Worm (Caenorhabditis elegans): Measurements from ENCODE around the gene bre-3.

bre-3 gene

DNA sequence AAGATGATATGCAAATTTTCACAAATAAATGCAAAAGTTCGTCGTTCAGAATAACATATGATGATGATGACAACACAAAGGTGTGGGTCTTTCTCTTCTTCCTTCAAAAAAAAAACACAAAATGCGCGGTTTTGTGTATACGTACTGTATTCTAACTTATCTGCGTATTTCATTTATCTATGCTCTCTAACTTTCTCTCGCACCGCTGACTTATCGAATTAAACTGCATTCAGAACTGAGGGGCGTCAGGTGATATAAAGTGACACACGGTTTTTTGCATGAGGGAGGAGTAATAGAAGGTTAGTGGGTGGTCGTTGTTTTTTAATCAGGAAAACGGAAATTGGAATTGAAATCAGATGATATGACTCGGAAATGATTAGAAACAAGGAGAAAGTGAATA lies 15.0 kb upstream of the bre-3 start, which contains the start of gene sod-4:
sod-4 (minus strand) TSS at position 109 of the 400 bp plus-strand sequence.
- no peak for TF ChIP-seq unc-62 (GFP tag; optimal IDR thresholded peaks at IDR 0.05)

DNA sequence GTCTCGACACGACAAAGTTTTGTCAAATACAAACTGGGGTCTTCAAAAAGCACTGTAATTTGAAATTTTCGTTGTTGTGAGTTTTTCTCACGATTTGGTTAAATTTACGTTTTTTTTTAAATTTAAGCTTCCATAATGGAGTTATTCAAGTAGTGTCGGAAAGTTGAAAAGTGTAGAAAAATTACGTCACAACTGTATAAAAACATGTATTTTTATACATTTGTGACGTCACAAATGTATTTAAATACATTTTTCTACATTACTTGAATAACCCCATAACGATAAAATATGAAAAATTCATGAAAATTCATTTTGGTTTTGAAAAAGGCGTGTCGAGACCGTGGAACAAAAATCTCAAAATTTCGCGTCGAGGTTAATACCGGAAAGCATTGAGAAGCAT lies 12.1 kb upstream of the bre-3 start:
- TF ChIP-seq unc-62 (GFP tag; optimal IDR thresholded peaks at IDR 0.05): no peak

DNA sequence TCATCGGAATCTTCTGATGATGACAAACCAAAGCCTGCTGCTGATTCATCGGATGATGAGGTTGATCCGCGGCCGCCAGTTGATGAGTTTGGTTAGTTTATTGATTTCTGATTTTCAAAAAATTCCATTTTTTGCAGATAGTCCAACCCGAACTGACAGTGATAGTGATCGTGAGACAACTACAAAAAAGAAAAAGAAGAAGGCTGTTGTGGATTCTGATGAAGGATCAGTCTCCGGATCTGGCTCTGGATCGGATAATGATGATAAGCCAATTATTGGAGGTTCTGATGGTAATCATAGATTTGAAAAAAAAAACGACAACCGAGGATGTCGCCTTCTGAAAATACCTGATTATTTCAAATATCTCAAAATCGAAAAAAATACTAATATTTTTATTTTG lies 10.8 kb upstream of the bre-3 start:
- TF ChIP-seq unc-62 (GFP tag; optimal IDR thresholded peaks at IDR 0.05): no peak

DNA sequence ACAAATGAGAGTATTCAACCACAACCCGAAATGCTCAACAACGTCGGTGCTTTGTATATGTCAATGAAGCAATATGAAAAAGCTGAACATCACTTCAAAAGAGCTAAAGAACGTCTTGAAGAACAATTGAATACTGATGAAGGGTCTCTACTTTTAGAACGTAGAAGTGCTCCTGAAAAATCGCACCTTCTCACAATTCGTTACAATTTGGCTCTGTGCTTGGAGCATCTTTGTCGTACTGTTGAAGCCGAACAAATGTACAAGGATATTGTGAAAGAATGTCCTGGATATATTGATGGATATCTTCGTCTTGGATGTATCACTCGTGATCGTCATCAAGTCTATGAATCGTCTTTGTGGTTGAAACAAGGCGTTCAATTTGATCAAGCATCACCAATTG lies 8.9 kb upstream of the bre-3 start:
- TF ChIP-seq unc-62 (GFP tag; optimal IDR thresholded peaks at IDR 0.05): no peak

DNA sequence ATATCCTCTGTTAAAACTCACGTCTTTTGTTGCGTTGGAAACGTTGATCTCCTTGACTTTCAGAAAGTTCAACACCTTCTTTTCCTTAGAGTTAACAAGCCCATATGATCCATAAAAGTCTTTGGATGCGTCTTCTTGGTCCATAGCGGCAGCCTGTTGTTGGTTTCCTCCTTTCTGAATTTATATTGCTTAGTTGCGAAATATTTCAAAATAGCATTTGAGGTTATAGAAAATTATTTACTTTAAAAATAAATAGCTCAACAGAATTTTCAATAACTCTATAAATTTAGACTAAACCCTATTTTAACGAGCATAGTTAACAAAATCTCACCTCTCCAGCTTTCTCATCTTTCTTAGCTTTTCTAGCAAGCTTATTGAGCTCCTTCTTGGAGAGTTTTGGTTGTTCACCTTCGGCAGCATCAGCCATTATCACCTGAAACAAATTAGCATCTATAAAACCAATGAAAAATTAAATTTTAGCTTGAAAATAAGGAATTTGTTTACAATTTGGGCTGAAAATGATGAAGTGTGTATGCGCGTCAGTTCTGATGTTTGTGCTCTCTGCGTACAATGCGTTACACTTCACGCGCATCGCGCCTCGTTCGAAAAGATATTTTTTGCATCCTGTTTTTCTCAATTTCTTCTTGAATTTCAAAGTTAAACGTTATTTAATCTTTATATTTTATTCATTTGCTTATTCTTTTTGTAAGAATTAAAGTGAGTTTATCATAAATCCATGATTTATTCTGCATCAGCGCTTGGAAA lies 5.7 kb upstream of the bre-3 start, which contains the start of the genes dars-1 and ctr-9:
dars-1 (minus strand) TSS at position 433 of the 765 bp plus-strand sequence.
ctr-9 (plus strand) TSS at position 614 of the 765 bp plus-strand sequence.
- TF ChIP-seq unc-62 (GFP tag; optimal IDR thresholded peaks at IDR 0.05): no peak

DNA sequence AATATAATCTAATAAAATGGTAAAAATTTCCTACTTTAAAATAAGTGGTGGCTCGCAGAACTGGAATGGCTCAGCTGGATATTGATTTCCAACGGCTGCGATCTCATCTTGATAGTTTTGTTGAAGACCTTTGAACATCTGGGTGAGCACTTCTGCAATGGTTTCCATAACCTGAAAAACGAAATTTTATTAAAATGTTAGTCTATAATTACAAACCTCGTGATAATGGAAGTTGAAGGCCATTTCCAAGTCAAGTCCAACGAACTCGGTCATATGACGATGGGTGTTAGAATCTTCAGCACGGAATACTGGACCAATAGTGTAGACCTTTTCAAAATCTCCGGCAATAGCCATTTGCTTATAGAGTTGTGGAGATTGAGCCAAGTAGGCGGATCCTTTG lies 4.5 kb upstream of the bre-3 start:
- TF ChIP-seq unc-62 (GFP tag; optimal IDR thresholded peaks at IDR 0.05): no peak

DNA sequence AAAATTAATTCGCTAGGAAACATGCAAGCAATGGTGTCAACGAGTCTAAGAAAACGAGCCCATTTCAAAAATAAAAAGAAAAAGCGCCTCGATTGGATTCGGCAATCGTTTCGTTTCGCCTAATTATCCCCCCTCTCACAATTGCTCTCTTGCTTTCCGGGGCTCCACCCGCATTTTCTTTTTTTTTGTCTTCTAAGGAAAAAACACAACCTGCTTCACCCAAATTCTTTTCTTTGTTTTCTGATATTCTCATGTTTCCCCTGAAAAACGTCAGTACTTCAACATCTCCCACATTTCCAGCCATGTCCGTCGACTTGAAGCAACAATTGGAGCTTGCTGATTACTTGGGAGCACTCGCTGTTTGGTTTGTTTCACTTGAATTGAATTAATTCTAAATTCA lies 3.2 kb upstream of the bre-3 start, which contains the start of gene nlp-36:
nlp-36 (plus strand) TSS at position 301 of the 400 bp plus-strand sequence.
- TF ChIP-seq unc-62 (GFP tag; optimal IDR thresholded peaks at IDR 0.05): no peak

DNA sequence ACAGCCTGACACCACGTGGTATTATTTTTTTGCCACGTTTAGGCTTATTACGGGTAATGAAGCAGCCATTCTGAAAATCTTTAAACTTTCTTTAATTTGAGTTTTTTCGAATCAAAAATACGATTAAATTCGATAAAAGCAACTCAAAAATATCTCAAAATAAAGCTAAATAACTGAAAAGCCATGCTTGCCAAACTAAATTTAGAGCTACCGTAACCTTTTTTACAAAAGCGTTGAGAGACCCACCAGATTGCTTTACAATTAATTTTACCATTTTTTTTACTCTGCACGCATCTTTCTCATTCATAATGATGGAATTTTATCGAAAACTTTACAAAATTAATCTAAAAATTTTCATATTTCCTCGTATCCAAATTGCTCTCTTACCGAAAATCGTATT lies 2.8 kb upstream of the bre-3 start:
- TF ChIP-seq unc-62 (GFP tag; optimal IDR thresholded peaks at IDR 0.05): no peak

DNA sequence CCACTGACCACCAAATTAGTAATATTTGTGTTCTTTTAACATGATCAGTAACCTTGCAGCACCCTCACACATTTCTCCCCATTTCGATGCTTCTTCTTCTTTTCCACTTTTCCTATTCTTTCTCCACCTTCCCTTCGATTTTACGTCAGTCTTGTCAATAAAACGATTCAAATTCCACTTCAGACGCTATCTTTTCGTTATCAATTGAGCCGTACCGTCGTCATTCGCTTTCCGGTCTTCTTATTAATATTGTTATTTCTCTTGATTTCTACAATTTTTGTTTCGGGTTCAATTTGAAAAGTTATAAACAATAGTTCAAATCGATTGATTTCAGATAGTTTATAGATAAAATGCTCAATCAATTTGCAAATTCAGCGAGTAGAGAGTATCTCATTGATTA lies 2.2 kb upstream of the bre-3 start:
- no peak for TF ChIP-seq unc-62 (GFP tag; optimal IDR thresholded peaks at IDR 0.05)

DNA sequence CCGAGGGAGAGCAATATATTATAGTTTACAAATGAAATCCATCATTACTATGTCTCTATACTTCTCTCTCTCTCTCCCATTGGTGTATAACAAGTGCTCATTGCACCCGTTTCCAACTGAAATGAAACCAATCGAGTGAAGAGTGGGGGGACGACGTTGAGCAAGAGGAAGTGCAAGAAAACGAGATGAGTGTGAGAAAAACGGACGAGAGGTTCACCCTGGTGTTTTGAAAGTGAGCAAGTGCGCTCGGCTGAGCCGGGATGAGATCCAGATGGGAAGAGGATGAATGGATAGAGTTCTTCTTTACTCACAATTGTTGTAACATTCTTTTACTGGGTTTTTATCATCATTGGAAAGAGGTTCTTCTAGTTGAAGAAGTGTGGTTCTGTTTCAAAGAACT lies 1.6 kb downstream of the bre-3 start:
- TF ChIP-seq unc-62 (GFP tag; optimal IDR thresholded peaks at IDR 0.05): no peak

DNA sequence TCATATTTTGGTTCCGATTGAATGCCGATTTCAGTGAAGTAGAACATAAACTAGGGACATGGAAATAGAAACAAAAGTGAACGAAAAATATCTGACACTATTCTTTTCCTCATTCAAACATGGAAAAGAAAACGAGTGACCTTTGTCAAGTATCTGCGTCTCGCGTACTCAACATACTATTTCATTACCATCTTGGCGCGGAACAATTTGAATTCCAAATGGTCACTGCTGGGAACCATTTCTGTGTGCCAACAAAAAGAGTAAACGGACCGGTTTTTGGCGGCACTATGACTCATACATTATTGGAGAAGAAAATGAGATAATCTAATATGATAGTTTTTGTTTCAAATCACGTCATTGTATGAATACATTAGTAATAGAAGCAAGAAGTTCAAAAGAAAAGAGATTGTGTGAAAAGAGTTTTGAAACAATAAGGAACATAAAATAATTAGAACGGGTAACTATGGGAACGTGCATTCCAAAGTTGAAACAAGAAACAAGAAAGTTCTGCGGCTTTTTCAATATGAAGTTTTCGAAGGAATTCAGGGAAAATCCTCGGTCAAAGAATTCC lies 2.8 kb downstream of the bre-3 start:
- no peak for TF ChIP-seq unc-62 (GFP tag; optimal IDR thresholded peaks at IDR 0.05)

DNA sequence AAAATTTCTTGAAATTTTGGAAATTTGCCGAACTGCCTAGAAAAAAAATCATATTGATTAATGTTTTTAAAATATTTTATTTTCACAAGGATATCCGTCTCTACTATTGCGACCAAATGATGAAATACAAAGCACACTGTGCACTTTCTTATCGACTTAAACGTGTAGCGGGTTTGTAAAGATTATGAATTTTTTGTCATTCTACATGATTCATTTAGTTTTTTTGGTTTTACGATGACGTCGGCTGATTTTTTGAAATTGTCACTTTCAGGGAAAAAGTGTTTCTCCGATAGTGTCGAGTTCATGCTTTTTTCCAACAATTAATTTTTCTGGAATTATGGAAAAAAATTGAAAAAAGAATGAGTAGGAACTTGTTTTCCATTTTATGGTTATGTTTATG lies 8.7 kb downstream of the bre-3 start:
- no peak for TF ChIP-seq unc-62 (GFP tag; optimal IDR thresholded peaks at IDR 0.05)

DNA sequence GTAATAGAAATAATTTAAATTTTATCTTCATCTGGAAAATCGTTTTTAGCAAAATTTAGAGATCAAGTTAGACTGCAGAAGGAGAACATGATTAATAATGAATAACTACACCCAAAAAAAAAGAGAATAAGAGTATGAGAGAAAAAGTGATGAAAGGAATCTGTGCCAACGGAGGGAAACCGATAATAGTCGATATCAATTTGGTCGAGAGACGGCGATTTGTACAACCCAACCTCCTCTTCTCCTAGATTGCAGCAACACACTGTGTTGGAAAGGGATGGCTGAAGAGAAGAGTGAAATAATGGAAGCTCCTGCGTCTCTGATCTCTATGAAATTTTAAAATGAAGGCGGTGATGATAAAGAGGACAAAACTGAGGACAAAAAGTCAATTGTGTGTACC lies 10.8 kb downstream of the bre-3 start:
- no peak for TF ChIP-seq unc-62 (GFP tag; optimal IDR thresholded peaks at IDR 0.05)

DNA sequence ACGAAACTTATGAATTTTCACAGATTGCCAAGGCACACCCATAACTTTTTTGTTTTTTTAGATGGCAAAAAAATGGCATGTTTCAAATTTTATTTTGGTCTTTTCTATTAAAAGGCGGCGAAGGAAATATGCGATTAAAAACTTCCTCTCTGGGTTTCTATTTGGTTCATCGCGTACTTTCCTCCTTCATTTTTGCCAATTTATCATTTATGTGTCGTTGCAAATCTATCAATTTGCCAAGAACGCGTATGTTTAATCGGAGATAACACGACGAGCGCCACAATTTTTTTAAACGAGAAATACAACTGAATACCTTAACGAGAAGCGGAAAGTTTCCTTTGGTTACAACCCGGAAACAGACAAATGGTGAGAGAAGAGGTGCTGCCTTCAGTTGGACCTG lies 12.8 kb downstream of the bre-3 start:
- TF ChIP-seq unc-62 (GFP tag; optimal IDR thresholded peaks at IDR 0.05): no peak

DNA sequence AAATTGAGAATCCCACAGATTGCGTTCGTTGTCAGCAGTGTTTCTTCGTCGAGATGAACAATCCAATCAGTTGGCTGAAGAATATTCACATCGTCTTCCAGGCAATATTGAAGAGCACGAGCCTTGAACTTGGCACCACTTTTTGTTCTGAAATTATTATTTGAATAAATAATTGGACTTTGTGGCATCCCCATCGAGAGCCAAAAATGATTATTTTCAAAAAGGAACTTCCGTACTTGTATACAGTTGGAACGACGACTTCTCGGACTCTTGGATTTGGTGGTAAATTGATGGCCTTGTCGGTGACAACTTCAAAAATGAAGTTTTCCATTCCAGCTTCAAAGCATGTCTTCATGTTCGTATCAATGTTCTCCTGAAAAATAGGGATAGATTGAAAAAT lies 13.3 kb downstream of the bre-3 start:
- no peak for TF ChIP-seq unc-62 (GFP tag; optimal IDR thresholded peaks at IDR 0.05)

DNA sequence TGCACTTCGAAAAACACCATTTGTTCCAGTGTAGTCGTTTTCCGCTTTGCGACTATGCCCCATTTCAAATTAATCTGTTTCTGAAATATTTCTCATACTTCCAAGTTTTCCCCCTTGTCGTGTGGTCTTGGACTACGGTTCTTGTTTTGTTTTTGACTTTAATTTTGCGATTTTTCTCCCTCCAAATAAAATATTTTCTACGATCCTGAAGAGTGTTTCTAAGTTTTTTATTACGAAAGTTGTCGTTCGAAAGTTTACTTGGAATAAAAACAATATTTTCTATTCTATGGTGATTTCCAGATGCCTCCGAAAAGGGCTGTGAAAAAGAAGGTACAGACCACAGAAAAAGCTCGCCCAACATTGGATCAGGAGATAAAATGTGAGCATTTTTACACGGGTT lies 17.4 kb downstream of the bre-3 start, which contains the start of gene tag-342:
tag-342 (plus strand) TSS at position 301 of the 400 bp plus-strand sequence.
- no peak for TF ChIP-seq unc-62 (GFP tag; optimal IDR thresholded peaks at IDR 0.05)

DNA sequence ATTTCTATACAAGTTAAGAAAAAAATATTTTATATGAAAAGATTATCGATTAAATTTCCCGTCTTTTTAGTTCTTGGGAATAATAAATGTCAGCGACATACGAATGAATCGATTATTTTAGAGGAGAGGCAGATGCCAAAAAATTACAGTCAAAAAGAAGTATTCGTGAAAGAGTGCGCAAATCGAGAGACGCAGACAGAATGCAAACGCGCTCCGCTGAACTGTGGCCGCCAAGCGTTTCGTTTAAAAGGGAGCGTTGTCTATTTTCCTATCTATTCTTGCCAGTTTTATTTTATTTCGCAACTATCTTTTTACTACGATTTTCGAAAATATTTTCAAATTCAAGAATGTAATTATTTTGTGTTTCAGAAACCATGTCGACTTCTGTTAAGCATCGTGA lies 18.2 kb downstream of the bre-3 start, which contains the start of gene baf-1:
baf-1 (plus strand) TSS at position 370 of the 400 bp plus-strand sequence.
- no peak for TF ChIP-seq unc-62 (GFP tag; optimal IDR thresholded peaks at IDR 0.05)

Measured in whole organism, dauer.